Worm (Caenorhabditis elegans): Measurements from ENCODE around the gene C24H10.3.

C24H10.3 gene

DNA sequence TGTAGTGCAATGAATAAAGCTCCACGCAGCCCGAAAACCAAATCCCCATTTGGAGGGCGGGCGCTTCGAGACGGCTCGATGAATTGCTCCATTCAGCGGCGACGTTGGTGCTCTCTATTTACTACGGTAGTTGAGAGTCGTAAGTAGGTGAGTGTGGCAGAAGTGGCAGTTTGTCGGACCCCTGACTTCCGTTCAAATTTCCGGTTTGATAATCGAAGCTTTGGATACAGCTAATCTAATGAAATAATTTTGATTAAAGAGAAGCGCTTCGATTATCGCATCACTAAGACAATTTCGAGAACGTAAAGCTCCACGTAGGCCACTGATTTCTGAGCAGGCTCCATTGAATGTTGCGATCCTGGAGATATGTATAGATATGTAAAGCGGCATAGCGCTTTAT, 23.6 kb downstream of the C24H10.3 start, which contains the start of gene ets-5:
Gene ets-5 (minus strand): TSS at position 32 of the 400 bp plus-strand sequence.
- peak; percentile 89 for TF ChIP-seq aha-1 (tag)
- no peak for TF ChIP-seq hlh-11 (tag; optimal IDR thresholded peaks at IDR 0.05)

DNA sequence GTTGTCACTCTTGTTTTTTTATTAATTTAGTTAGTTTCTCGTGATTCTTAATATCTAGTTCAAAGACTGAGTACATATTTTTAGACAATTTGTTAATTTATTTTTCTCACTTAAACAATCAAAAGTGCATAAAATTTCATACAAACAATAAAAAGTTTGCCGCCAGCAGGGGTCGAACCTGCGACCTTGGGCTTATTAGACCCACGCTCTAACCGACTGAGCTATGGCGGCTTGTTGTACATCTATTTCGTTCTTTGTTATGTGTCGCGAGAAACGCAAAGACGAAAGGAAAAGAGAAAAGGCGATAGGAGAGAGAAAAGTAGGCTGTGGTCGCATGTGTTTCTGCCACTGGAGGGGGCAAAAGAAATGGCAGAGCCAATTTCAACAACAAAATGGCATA, 24.6 kb downstream of the C24H10.3 start:
- TF ChIP-seq Y48G9A.11 (GFP tag; IDR thresholded peaks at IDR 0.05) (peak; percentile 84), F37D6.2 (tag; optimal IDR thresholded peaks at IDR 0.05) (peak; percentile 78), cey-2 (tag; optimal IDR thresholded peaks at IDR 0.05; ENCODE audit: borderline replicate concordance, insufficient read depth) (no peak), ztf-7 (tag; optimal IDR thresholded peaks at IDR 0.05) (peak; percentile 87), mes-2 (tag; optimal IDR thresholded peaks at IDR 0.05; ENCODE audit: poor library complexity, severe bottlenecking) (peak; percentile 92), tag-97 (GFP tag; IDR thresholded peaks at IDR 0.05) (no peak), unc-130 (GFP tag; optimal IDR thresholded peaks at IDR 0.05) (peak; percentile 54), lim-7 (GFP tag; IDR thresholded peaks at IDR 0.05) (peak; percentile 93), Y75B8A.6 (GFP tag; IDR thresholded peaks at IDR 0.05) (peak; percentile 89; the same call in 1 of the 2 replicates), zfp-3 (GFP tag; conservative IDR thresholded peaks at IDR 0.05) (peak; percentile 88), egl-27 (tag; optimal IDR thresholded peaks at IDR 0.05) (no peak), saeg-2 (GFP tag; IDR thresholded peaks at IDR 0.05) (peak; percentile 91), T20F7.1 (GFP tag; optimal IDR thresholded peaks at IDR 0.05) (peak; percentile 73), hlh-11 (tag; optimal IDR thresholded peaks at IDR 0.05) (peak; percentile 80), zag-1 (tag; optimal IDR thresholded peaks at IDR 0.05) (no peak), fkh-10 (GFP tag; optimal IDR thresholded peaks at IDR 0.05) (peak; percentile 75), php-3 (GFP tag; IDR thresholded peaks at IDR 0.05) (peak; percentile 92), ZK337.2 (GFP tag; IDR thresholded peaks at IDR 0.05) (no peak), lin-29 (GFP tag; IDR thresholded peaks at IDR 0.05) (peak; percentile 82; the same call in 1 of the 2 replicates), tra-1 (GFP tag; IDR thresholded peaks at IDR 0.05) (peak; percentile 92), zfp-2 (tag; optimal IDR thresholded peaks at IDR 0.05) (peak; percentile 68), madf-9 (GFP tag; conservative IDR thresholded peaks at IDR 0.05) (peak; percentile 91), ceh-62 (tag; optimal IDR thresholded peaks at IDR 0.05) (no peak), spr-3 (GFP tag; optimal IDR thresholded peaks at IDR 0.05) (peak; percentile 72), F10B5.3 (tag; optimal IDR thresholded peaks at IDR 0.05) (peak; percentile 63), lin-38 (GFP tag; IDR thresholded peaks at IDR 0.05) (peak; percentile 81), dve-1 (tag; optimal IDR thresholded peaks at IDR 0.05; ENCODE audit: insufficient read depth) (peak; percentile 87), daf-8 (GFP tag; IDR thresholded peaks at IDR 0.05) (no peak), ceh-32 (tag; optimal IDR thresholded peaks at IDR 0.05; ENCODE audit: poor library complexity) (peak; percentile 30), snpc-1.2 (GFP tag; IDR thresholded peaks at IDR 0.05) (peak; percentile 93), ceh-44 (GFP tag; IDR thresholded peaks at IDR 0.05) (peak; percentile 60; the same call in 1 of the 2 replicates), nhr-10 (tag; optimal IDR thresholded peaks at IDR 0.05) (no peak), nhr-102 (tag; optimal IDR thresholded peaks at IDR 0.05) (peak; percentile 86), nhr-11 (tag; optimal IDR thresholded peaks at IDR 0.05) (peak; percentile 59), snpc-4 (tag; optimal IDR thresholded peaks at IDR 0.05) (no peak), Y105C5A.15 (GFP tag; IDR thresholded peaks at IDR 0.05) (peak; percentile 86; the same call in 1 of the 2 replicates), ceh-82 (tag; optimal IDR thresholded peaks at IDR 0.05) (no peak), sdz-12 (GFP tag; optimal IDR thresholded peaks at IDR 0.05) (peak; percentile 74), skn-1 (tag; optimal IDR thresholded peaks at IDR 0.05) (no peak), R02D3.7 (tag; optimal IDR thresholded peaks at IDR 0.05) (peak; percentile 20), rbr-2 (tag; optimal IDR thresholded peaks at IDR 0.05) (peak; percentile 93), T26A8.4 (GFP tag; IDR thresholded peaks at IDR 0.05) (peak; percentile 90), lir-3 (tag; optimal IDR thresholded peaks at IDR 0.05) (peak; percentile 75), mxl-3 (GFP tag; optimal IDR thresholded peaks at IDR 0.05) (peak; percentile 65), nhr-76 (tag; optimal IDR thresholded peaks at IDR 0.05) (no peak), pha-4 (GFP tag; IDR thresholded peaks at IDR 0.05) (peak; percentile 88), pha-4 (tag; optimal IDR thresholded peaks at IDR 0.05) (peak; percentile 41), ces-1 (GFP tag; optimal IDR thresholded peaks at IDR 0.05) (peak; percentile 39)
